Worm (Caenorhabditis elegans) whole organism, mixed stage, embryonic: ENCODE measurements around the gene cpg-4.

Experiments
- bed-3 ChIP-seq: fragments of 200-800 bp; sonication (Bioruptor generic); optimal IDR thresholded peaks from 3 replicates; lab custom pipeline; 2018; ENCODE audit warnings: mild to moderate bottlenecking, missing genetic modification characterization, moderate library complexity, missing compliant biosample characterization
- blmp-1 ChIP-seq: fragments of 150-350 bp; optimal IDR thresholded peaks from 2 replicates; lab custom pipeline; 2014; ENCODE audit warnings: missing biosample characterization, missing genetic modification characterization
- ceh-43 ChIP-seq: fragments of 200-800 bp; sonication (Bioruptor generic); optimal IDR thresholded peaks from 2 replicates; lab custom pipeline; 2018; ENCODE audit warnings: mild to moderate bottlenecking, missing genetic modification characterization, moderate library complexity, missing compliant biosample characterization
- ceh-83 ChIP-seq: fragments of 200-800 bp; sonication (Bioruptor generic); optimal IDR thresholded peaks from 2 replicates; lab custom pipeline; 2018; ENCODE audit warnings: mild to moderate bottlenecking, missing genetic modification characterization, missing compliant biosample characterization
- ces-1 ChIP-seq: fragments of 150-350 bp; optimal IDR thresholded peaks from 2 replicates; lab custom pipeline; 2014; ENCODE audit warnings: missing biosample characterization, missing genetic modification reagents, missing genetic modification characterization
- cnd-1 ChIP-seq: fragments of 200-800 bp; sonication (Bioruptor generic); optimal IDR thresholded peaks from 2 replicates; lab custom pipeline; 2018; ENCODE audit warnings: mild to moderate bottlenecking, missing genetic modification characterization, missing compliant biosample characterization
- drap-1 ChIP-seq: fragments of 200-800 bp; sonication (Bioruptor generic); optimal IDR thresholded peaks from 3 replicates; lab custom pipeline; 2018; ENCODE audit warnings: mild to moderate bottlenecking, missing genetic modification characterization, missing compliant biosample characterization
- elt-1 ChIP-seq: sonication (generic microtip); optimal IDR thresholded peaks from 2 replicates; lab custom pipeline; 2017; ENCODE audit warnings: missing genetic modification characterization, mild to moderate bottlenecking, missing compliant biosample characterization, antibody characterized with exemption, moderate library complexity, borderline replicate concordance; ENCODE audit not compliant: insufficient read depth
- elt-3 ChIP-seq: fragments of 150-350 bp; optimal IDR thresholded peaks from 2 replicates; lab custom pipeline; 2014; ENCODE audit warnings: missing biosample characterization, missing genetic modification characterization
- flh-1 ChIP-seq: fragments of 200-800 bp; sonication (Bioruptor generic); optimal IDR thresholded peaks from 2 replicates; lab custom pipeline; 2018; ENCODE audit warnings: mild to moderate bottlenecking, missing genetic modification characterization, moderate library complexity, missing compliant biosample characterization
- ham-2 ChIP-seq: fragments of 200-800 bp; sonication (Bioruptor generic); optimal IDR thresholded peaks from 2 replicates; lab custom pipeline; 2018; ENCODE audit warnings: mild to moderate bottlenecking, missing genetic modification characterization, missing compliant biosample characterization
- hlh-1 ChIP-seq: fragments of 150-350 bp; optimal IDR thresholded peaks from 2 replicates; lab custom pipeline; 2014; ENCODE audit warnings: missing biosample characterization, missing genetic modification reagents, missing genetic modification characterization
- lin-13 ChIP-seq: fragments of 150-350 bp; optimal IDR thresholded peaks from 2 replicates; lab custom pipeline; 2014; ENCODE audit warnings: missing biosample characterization, missing genetic modification characterization
- lin-32 ChIP-seq: fragments of 200-800 bp; sonication (Bioruptor generic); optimal IDR thresholded peaks from 2 replicates; lab custom pipeline; 2018; ENCODE audit warnings: mild to moderate bottlenecking, missing genetic modification characterization, missing compliant biosample characterization
- lsy-2 ChIP-seq: fragments of 150-350 bp; optimal IDR thresholded peaks from 2 replicates; lab custom pipeline; 2014; ENCODE audit warnings: missing biosample characterization, missing genetic modification characterization
- mab-5 ChIP-seq: fragments of 150-350 bp; optimal IDR thresholded peaks from 2 replicates; lab custom pipeline; 2014; ENCODE audit warnings: missing biosample characterization, missing genetic modification characterization
- mep-1 ChIP-seq: fragments of 150-350 bp; optimal IDR thresholded peaks from 2 replicates; lab custom pipeline; 2017; ENCODE audit warnings: missing biosample characterization, missing genetic modification reagents, missing genetic modification characterization, inconsistent platforms
- mls-2 ChIP-seq: sonication (generic microtip); optimal IDR thresholded peaks from 2 replicates; lab custom pipeline; 2016; ENCODE audit warnings: mild to moderate bottlenecking, missing genetic modification characterization, moderate library complexity, missing compliant biosample characterization
- nhr-12 ChIP-seq: fragments of 150-350 bp; optimal IDR thresholded peaks from 2 replicates; lab custom pipeline; 2014; ENCODE audit warnings: missing biosample characterization, missing genetic modification characterization
- nhr-2 ChIP-seq: fragments of 150-350 bp; optimal IDR thresholded peaks from 2 replicates; lab custom pipeline; 2014; ENCODE audit warnings: missing biosample characterization, missing genetic modification characterization
- nhr-237 ChIP-seq: fragments of 150-350 bp; optimal IDR thresholded peaks from 2 replicates; lab custom pipeline; 2014; ENCODE audit warnings: missing biosample characterization, missing genetic modification characterization
- nhr-76 ChIP-seq: sonication (generic microtip); optimal IDR thresholded peaks from 2 replicates; lab custom pipeline; 2017; ENCODE audit warnings: missing biosample characterization, missing genetic modification characterization
- pha-4 ChIP-seq: fragments of 150-350 bp; optimal IDR thresholded peaks from 2 replicates; lab custom pipeline; 2018; ENCODE audit warnings: missing biosample characterization, missing genetic modification reagents, missing genetic modification characterization
- sem-2 ChIP-seq: fragments of 200-800 bp; sonication (Bioruptor generic); optimal IDR thresholded peaks from 2 replicates; lab custom pipeline; 2018; ENCODE audit warnings: mild to moderate bottlenecking, missing genetic modification characterization, missing compliant biosample characterization
- snpc-4 ChIP-seq: fragments of 150-350 bp; optimal IDR thresholded peaks from 2 replicates; lab custom pipeline; 2014; ENCODE audit warnings: missing biosample characterization, missing genetic modification characterization
- sptf-1 ChIP-seq: sonication (generic microtip); optimal IDR thresholded peaks from 2 replicates; lab custom pipeline; 2017; ENCODE audit warnings: mild to moderate bottlenecking, missing genetic modification characterization, moderate library complexity, missing compliant biosample characterization
- tbx-8 ChIP-seq: fragments of 200-800 bp; sonication (Bioruptor generic); optimal IDR thresholded peaks from 2 replicates; lab custom pipeline; 2018; ENCODE audit warnings: mild to moderate bottlenecking, missing genetic modification characterization, moderate library complexity, missing compliant biosample characterization
- unc-120 ChIP-seq: sonication (generic microtip); optimal IDR thresholded peaks from 2 replicates; lab custom pipeline; 2017; ENCODE audit warnings: missing genetic modification characterization, missing compliant biosample characterization; ENCODE audit not compliant: poor library complexity, severe bottlenecking
- unc-39 ChIP-seq: fragments of 150-350 bp; optimal IDR thresholded peaks from 2 replicates; lab custom pipeline; 2014; ENCODE audit warnings: missing biosample characterization, missing genetic modification characterization
- unc-62 ChIP-seq: fragments of 150-350 bp; optimal IDR thresholded peaks from 2 replicates; lab custom pipeline; 2014; ENCODE audit warnings: missing biosample characterization, missing genetic modification reagents, missing genetic modification characterization
- zip-8 ChIP-seq: fragments of 150-350 bp; optimal IDR thresholded peaks from 2 replicates; lab custom pipeline; 2014; ENCODE audit warnings: missing biosample characterization, missing genetic modification characterization
- ztf-11 ChIP-seq: fragments of 150-350 bp; optimal IDR thresholded peaks from 2 replicates; lab custom pipeline; 2014; ENCODE audit warnings: missing biosample characterization, missing genetic modification characterization

cpg-4 gene

DNA sequence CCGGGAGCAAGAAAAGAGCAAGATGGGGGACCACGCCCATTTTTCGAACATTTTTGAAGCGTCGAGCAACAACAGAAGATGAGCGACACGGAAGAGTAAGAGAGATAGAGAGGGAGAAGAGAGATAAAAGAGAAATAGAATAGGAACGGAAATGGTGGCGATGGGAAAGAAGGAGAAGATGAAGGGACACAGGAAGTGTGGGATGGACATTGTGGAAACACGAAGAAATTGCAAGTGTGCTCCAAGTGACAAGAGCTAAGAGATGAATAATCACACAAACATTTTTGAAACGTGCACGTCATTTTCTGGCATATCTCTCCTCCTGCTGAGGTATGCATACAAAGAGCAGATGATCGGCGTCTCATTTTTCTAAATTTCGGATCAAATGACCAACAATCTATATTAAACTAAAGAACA, 34.4 kb downstream of the cpg-4 start:
- TF ChIP-seq lsy-2, result no peak
- peak; percentile 93 for TF ChIP-seq unc-62 (GFP tag; lab: Kevin White, UChicago)
- no peak for TF ChIP-seq tbx-8 (GFP tag; lab: Kevin White, UChicago)
- TF ChIP-seq lin-13 (tag; lab: Kevin White, UChicago), result no peak
- TF ChIP-seq bed-3 (GFP tag; lab: Kevin White, UChicago), result no peak
- TF ChIP-seq pha-4 (tag; lab: Kevin White, UChicago), result no peak
- peak; percentile 94 for TF ChIP-seq unc-120
- no peak for TF ChIP-seq nhr-237
- TF ChIP-seq sptf-1 (tag; lab: Kevin White, UChicago), result peak; percentile 37
- TF ChIP-seq ceh-43 (GFP tag; lab: Kevin White, UChicago), result no peak
- TF ChIP-seq sem-2 (GFP tag; lab: Kevin White, UChicago), result no peak
- TF ChIP-seq zip-8, result no peak
- TF ChIP-seq blmp-1 (tag; lab: Kevin White, UChicago), result no peak
- peak; percentile 48 for TF ChIP-seq hlh-1 (tag; lab: Kevin White, UChicago)
- no peak for TF ChIP-seq nhr-2
- TF ChIP-seq mab-5 (tag; lab: Kevin White, UChicago), result no peak
- TF ChIP-seq elt-3 (tag; lab: Kevin White, UChicago), result no peak
- no peak for TF ChIP-seq nhr-76 (tag; lab: Kevin White, UChicago)
- no peak for TF ChIP-seq ztf-11 (tag; lab: Kevin White, UChicago)
- no peak for TF ChIP-seq mls-2
- TF ChIP-seq drap-1 (GFP tag; lab: Kevin White, UChicago), result no peak
- TF ChIP-seq elt-1 (tag; lab: Kevin White, UChicago), result no peak
- no peak for TF ChIP-seq cnd-1 (tag; lab: Kevin White, UChicago)
- no peak for TF ChIP-seq unc-39 (tag; lab: Kevin White, UChicago)
- TF ChIP-seq mep-1 (tag; lab: Kevin White, UChicago), result no peak
- TF ChIP-seq ces-1 (GFP tag; lab: Kevin White, UChicago), result no peak
- TF ChIP-seq, all 35 proteins: peak for 4

DNA sequence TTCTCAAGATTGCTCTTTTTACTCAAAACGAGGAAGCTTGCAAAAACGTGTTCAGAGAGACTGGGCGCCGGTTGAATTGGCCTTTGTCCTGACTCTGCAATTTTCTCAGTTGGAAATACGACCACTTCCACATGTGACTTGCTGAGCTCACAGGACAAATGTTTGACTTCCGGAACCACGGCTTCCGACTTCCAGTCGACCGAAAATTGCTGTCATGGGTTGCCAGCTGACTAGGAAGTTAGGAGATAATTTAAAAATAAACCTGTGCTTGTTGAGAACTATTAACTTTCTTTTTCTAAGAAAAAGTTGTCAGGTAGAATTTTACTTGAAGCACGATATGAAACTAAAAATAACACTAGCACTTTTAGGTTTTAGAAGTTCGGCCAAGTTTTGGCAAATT, 35.4 kb downstream of the cpg-4 start:
- TF ChIP-seq ceh-43 (GFP tag; lab: Kevin White, UChicago) (no peak), drap-1 (GFP tag; lab: Kevin White, UChicago) (no peak), ham-2 (GFP tag; lab: Kevin White, UChicago) (no peak), zip-8 (no peak), snpc-4 (tag; lab: Kevin White, UChicago) (no peak), ces-1 (GFP tag; lab: Kevin White, UChicago) (no peak), elt-3 (tag; lab: Kevin White, UChicago) (no peak), bed-3 (GFP tag; lab: Kevin White, UChicago) (no peak), nhr-12 (no peak)

DNA sequence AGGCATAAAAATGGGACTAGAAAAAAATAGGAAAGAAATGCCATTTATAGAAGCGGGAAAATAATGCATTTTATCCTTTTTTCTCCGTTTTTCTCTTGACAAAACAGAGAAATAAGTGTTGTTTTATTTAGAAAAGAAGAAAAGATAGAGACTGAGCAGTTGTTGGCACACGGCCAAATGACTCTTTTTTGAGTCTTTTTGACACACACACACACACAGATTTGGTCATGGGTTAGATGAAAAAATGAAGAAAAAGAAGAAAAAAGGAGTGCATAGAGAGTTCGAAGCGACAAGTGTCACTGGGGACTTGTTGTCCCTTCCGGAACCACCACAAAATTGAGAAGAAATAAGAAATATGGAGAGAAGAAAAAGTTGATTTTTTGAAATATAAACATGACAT, 37.3 kb downstream of the cpg-4 start:
- TF ChIP-seq elt-1 (tag; lab: Kevin White, UChicago) (no peak), ces-1 (GFP tag; lab: Kevin White, UChicago) (peak; percentile 22)
- TF ChIP-seq, all 35 proteins: peak for 1

DNA sequence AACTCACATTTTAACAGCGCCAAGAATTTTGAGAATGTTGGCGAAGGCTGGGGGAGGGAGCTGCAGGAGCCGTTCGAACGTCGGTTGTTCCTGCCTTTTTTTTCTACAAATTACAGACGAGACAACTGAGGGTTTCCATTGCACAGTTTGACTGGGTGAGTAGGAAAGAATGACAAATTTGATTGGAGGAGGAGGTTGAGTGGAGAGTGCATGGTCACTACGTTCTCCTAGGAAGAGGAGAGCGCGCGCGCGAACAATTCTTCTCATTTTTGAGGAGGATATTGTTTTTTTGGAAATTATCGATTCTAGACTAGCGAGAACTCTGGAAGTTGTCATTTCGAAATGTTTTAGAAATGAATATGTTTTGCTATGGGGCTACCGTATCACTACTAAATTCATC, 38.5 kb downstream of the cpg-4 start, which contains the start of gene dhs-17:
TSS of gene dhs-17 (minus strand) at position 101 of the 400 bp plus-strand sequence.
- TF ChIP-seq nhr-12 (no peak), nhr-76 (tag; lab: Kevin White, UChicago) (no peak), flh-1 (GFP tag; lab: Kevin White, UChicago) (no peak), blmp-1 (tag; lab: Kevin White, UChicago) (no peak), zip-8 (no peak), ceh-83 (GFP tag; lab: Kevin White, UChicago) (no peak), snpc-4 (tag; lab: Kevin White, UChicago) (no peak), bed-3 (GFP tag; lab: Kevin White, UChicago) (no peak), ham-2 (GFP tag; lab: Kevin White, UChicago) (no peak), elt-3 (tag; lab: Kevin White, UChicago) (no peak), cnd-1 (tag; lab: Kevin White, UChicago) (no peak), unc-62 (GFP tag; lab: Kevin White, UChicago) (no peak), nhr-237 (no peak), sem-2 (GFP tag; lab: Kevin White, UChicago) (no peak), lin-32 (GFP tag; lab: Kevin White, UChicago) (no peak), hlh-1 (tag; lab: Kevin White, UChicago) (no peak), ces-1 (GFP tag; lab: Kevin White, UChicago) (no peak), lin-13 (tag; lab: Kevin White, UChicago) (no peak)
